Worm (Caenorhabditis elegans) whole organism, dauer: ENCODE measurements around the gene H43E16.1.
"Not testable (repeated sequence)": the region's sequence is repeated elsewhere in the genome, so short reads cannot be mapped to it uniquely, and the experiment has no call there.

Experiments
- unc-62 ChIP-seq: sonication (generic microtip); optimal IDR thresholded peaks from 2 replicates; lab custom pipeline; 2017; ENCODE audit warnings: missing biosample characterization, missing genetic modification reagents, missing genetic modification characterization

H43E16.1 gene

DNA sequence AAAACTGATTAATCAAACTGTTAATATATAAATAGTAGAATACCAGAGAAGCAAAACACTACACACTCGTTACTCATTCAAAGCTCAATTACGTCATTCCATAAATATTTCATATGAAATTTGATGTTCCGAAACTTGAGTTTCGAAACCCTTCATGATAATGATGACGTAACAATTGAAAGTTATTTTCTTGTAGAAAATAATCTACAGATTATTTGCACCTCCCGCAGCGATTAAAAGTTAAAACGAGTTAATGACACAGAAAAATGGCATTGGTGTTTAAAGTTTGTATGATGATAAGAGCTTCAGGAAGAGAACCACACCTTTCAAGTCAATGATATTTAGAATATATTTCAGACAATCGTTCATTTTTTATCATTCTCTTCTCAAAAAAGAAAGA is at the start of gene H43E16.1:
Gene H43E16.1 (plus strand): TSS at position 375 of the 400 bp plus-strand sequence.
- TF ChIP-seq unc-62 (GFP tag; lab: Kevin White, UChicago): no peak

DNA sequence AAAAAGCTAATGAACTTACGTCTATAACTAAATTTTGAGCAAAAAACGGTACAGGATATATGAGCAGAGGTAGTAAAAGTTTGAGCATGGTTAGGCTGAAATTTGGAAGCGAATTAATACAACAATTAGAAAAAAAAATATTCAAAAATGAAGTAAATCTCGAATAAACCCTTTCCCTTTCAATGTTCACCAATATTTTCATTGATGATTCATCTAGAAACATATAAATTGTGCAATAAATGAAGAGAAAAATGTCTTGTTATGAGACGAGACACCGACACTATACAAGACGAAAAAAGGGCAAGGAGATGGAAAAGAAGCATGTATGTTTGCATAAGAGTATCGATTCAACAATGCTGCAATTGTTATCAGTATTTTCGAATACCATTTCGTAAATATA is 48.8 kb upstream of the H43E16.1 start, which contains the start of gene F54H5.14:
Gene F54H5.14 (minus strand): TSS at position 101 of the 400 bp plus-strand sequence.
- TF ChIP-seq unc-62 (GFP tag; lab: Kevin White, UChicago): no peak

DNA sequence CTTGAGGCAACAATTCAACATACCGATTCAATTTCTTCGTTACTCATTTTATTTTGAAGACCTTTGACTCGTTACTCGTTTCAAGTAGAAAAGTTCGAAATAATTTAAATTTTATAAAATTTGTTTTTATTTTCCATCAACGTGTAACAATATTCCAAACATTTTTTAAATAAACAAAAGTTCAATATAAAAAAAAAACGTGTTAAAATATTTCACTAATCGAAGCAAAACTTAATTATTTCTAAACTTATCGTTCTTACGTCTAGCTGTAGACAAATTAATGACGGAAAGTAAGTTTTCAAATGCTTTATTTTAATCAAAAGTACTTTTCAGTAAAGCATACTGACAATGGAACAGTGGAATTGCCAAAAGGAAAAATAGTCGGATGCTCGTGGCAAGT is 46.9 kb upstream of the H43E16.1 start, which contains the start of the genes F54H5.5 and F54H5.2:
Gene F54H5.5 (minus strand): TSS at position 101 of the 400 bp plus-strand sequence.
Gene F54H5.2 (plus strand): TSS at position 303 of the 400 bp plus-strand sequence.
- not testable (repeated sequence) for TF ChIP-seq unc-62 (GFP tag; lab: Kevin White, UChicago)

DNA sequence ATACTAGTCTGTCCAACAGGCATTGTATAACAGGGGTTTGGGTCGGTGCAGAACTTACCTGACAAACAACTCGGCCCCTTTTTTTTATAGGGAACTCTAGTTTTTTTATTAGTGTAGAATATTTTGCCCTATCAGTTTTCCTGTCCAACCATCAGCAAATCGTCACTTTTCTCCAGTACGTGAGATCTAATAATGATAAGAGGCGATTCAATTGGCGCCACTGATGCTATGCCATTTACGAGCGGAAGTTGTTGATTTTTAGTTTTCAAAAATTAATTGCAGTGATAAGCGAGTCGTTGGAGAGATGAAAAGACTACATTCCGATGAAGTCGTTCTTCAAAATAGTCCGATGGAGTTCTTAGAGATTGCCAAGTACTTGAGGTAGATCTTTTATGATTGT is 45.7 kb upstream of the H43E16.1 start:
- TF ChIP-seq unc-62 (GFP tag; lab: Kevin White, UChicago): no peak

DNA sequence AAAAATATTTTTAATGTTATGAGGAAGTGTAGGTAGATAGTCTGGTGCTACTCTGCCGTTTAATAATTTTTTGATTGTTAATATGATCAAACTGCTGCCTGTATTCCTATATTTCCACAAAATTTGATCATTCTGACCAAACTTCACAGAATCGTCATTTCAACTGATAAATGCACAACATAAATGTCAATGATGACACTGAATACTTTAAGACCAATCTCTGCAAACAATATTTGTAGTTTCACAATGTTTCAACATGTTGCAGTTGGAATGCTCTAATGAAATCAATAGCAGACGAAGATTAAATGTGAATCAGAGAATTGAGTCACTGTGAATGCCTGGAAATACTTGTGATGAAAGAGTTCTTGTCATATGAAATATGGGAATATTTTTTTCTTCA is 44.3 kb upstream of the H43E16.1 start:
- no peak for TF ChIP-seq unc-62 (GFP tag; lab: Kevin White, UChicago)

DNA sequence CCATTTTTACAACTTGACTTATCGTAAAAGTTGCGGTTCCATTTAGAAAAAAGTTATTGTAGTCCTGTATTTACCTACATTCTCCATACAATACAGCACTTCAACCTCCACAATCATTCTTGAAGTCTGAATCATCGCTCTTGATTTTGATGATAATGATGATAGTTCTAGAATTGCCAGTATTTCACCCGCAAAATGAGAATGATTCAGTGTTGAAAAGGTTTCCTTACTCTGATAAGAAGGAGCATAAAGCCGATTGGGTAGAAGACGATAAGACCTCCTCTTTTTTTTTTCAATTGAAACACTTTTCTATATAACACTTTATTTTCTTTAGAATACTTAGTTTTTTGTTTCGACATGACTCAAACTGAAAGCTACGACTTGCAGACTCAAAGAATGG is 43.3 kb upstream of the H43E16.1 start, which contains the start of gene T19D12.4:
Gene T19D12.4 (plus strand): TSS at position 295 of the 400 bp plus-strand sequence.
- TF ChIP-seq unc-62 (GFP tag; lab: Kevin White, UChicago): no peak

DNA sequence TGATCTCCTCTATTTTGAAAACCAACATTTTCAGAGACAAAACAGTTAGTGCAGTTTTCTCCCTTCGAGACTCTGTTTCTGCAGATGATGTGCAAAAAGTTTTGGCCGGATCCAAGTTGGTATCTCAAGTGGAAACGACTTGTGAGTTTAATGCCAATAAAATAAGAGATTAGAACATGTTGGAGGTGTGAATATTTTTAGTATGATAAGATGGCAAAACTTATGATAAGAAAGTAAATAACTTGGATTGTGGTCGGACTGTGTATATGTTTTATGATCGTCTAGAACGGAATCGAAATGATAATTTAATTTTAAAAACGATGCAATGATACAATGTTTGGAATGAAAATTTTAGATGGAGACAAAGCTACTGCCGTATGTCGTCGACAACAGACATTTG is 42.1 kb upstream of the H43E16.1 start:
- TF ChIP-seq unc-62 (GFP tag; lab: Kevin White, UChicago): no peak

DNA sequence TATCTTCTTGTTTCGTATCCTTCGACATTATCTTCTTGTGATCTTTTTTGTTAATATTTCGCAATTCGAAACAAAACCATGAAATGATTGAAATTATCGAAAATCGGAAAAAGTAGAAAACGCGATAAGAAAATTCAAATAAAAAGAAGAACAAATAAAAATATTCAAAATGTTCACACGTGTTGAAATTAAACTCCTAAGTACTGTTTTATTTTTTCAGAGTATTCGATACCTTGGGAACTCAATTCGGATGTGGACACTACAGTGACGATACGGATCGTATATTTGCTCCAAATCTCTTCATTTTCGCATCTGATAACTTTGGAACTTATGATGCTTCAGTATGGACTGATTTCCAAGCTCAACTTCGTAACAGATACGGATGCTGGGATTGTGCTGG is 37.9 kb upstream of the H43E16.1 start, which contains the start of gene T19D12.5:
Gene T19D12.5 (minus strand): TSS at position 101 of the 400 bp plus-strand sequence.
- no peak for TF ChIP-seq unc-62 (GFP tag; lab: Kevin White, UChicago)

DNA sequence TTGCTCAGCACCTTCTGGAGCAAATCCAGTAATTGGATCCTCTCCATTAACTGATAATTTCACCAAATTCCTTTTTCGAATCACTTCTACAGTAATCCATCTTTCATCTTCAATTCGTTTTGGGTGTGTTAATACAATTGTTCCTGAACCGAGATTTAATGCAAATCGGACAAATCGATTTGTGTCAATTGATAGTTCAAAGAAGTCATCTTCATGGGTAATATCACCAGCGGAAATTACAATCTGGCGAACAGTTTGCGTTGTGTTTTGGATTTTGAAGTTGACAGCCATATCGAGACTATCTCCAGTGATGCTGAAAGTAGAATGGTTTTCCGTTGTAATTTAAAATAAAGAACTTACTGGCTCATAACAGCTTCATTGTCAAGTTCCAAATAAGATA is 36.2 kb upstream of the H43E16.1 start:
- TF ChIP-seq unc-62 (GFP tag; lab: Kevin White, UChicago): no peak

DNA sequence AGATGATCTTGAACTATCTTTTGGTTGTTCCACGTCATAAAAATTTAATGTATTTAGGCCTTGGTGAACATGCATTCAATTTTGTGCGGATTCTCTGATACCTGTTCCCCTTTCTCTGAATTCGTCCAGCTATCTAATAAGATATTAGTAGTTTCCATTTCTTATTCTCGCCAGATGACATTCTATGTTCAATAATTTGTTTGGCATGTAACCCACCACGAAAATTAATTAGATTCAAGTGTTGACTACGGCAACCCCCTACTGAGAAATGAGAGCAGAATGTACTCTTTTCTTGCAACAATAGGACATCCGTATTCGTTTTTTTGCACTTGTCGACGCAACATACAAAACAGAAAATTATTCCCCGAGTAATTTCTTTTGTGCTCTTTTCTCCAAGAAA is 31.9 kb upstream of the H43E16.1 start:
- TF ChIP-seq unc-62 (GFP tag; lab: Kevin White, UChicago): no peak

DNA sequence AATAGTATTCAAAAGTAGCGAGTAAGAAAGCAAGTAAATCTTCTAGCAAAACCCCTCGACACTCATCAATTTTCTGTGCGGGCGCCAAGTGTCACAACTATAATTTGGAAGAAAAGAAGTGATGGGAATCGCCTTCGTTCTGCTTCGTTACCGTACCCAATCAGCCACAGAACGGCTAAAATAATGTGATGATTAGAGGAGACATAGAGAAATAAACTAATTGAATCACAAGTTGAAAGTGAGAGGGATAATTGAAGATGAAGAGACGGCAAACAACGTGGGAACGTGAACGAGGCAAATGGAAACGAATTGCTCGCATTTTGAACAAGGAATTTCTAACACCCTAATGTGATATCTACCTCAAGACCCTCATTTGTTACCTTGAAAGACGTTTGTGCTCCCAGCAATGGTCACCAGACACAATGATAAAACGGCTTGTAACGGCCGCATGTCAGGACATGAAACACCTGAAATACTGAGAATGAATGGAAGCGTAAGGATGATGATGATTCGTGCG is 31.4 kb upstream of the H43E16.1 start, which contains the start of gene T19D12.6:
Gene T19D12.6 (minus strand): TSS at position 467 of the 517 bp plus-strand sequence.
- no peak for TF ChIP-seq unc-62 (GFP tag; lab: Kevin White, UChicago)

DNA sequence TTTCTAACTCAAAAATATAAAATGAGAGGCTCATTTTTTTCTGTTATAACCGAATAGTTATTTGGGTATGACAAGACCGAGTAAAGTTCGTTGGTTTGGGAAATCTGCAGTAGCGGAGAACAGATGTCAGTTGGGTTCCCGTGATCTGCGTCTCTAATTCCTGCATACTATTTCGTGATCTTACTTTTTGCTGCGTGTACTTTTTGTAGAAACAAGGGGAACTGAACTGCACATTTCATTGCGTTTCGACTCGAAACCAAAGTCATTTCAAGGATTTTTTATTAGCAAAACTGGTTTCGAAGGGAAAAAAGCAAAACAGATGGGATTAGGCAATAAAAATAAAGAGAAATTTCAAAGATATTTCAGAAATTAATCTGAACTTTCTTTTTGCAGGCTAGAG is 27.2 kb upstream of the H43E16.1 start:
- TF ChIP-seq unc-62 (GFP tag; lab: Kevin White, UChicago): no peak

DNA sequence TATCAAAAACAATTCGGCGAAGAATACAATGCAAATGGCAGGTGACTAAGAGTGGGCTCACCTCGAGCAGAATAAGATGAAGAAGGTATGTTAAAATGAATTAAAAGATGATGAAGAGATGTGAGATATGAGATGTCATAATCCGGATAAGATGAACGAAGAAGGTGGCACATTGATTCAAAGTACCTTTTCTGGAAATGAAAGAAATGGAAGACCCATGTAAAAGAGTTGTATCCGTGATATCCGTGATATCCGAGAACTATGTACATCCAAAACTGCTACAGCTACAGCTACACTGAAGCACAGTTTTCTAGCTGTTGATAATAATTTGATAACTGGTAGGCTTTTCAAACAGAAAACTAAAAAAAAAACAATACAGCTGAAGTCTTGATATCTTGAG is 25.0 kb upstream of the H43E16.1 start, which contains the start of gene oig-8:
Gene oig-8 (minus strand): TSS at position 101 of the 400 bp plus-strand sequence.
- TF ChIP-seq unc-62 (GFP tag; lab: Kevin White, UChicago): no peak

DNA sequence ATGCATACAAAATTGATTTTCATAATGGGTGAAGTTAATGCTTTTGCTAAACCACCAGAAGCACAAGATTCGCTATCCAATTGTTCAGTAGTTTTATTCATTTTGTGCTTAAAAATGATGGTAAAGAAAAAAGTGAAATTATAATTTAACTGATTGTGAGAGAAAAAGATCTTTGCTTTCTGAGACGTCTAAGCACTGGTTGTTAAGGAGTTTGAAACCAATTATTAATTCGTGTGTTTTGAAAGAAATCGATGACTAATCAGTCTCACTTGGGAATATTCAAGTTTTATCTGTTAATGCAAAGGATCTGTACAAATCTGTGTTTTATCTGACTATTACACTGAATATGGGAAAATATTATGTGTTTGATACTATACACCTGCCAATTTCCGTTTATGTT is 22.3 kb upstream of the H43E16.1 start, which contains the start of gene sra-26:
Gene sra-26 (minus strand): TSS at position 101 of the 400 bp plus-strand sequence.
- TF ChIP-seq unc-62 (GFP tag; lab: Kevin White, UChicago): no peak

DNA sequence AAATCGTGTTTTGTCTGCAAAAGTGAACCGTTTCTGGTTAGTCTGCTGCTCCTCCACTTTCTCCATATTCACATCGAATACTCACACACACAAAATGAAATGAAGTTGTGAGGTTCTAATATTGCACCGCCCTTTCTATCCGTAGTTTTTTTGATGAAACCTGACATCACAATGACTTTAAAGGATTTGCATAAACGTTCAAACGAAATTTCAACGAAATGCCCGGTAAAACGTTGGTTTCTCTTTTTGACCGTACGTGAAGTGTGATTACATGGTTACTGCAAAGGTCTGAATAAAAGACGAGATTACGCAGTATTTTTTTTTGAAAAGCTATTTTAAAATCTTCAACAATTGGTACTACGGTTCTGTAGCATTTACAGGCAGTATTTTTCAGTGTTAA is 19.8 kb upstream of the H43E16.1 start, which contains the start of gene T19D12.9:
Gene T19D12.9 (minus strand): TSS at position 101 of the 400 bp plus-strand sequence.
- TF ChIP-seq unc-62 (GFP tag; lab: Kevin White, UChicago): no peak

DNA sequence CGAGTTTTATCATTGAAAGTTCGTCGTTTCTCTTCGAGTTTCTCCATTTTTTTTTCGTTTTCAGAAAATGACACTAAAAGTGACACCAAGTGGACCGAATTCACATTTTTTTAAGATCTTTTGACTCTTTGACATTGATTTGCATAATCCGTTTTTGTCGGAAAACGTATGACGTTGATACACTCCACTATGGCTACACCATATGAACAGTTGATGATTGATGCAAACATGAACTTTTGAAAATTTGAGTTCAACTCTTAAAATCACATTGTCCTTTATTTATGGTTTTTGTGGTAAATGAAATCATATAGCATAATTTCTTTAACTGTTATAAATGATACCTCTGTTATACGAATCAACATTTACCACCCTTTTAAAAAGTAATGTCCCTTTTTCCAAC is 15.3 kb upstream of the H43E16.1 start, which contains the start of gene T19D12.10:
Gene T19D12.10 (minus strand): TSS at position 101 of the 400 bp plus-strand sequence.
- TF ChIP-seq unc-62 (GFP tag; lab: Kevin White, UChicago): no peak

DNA sequence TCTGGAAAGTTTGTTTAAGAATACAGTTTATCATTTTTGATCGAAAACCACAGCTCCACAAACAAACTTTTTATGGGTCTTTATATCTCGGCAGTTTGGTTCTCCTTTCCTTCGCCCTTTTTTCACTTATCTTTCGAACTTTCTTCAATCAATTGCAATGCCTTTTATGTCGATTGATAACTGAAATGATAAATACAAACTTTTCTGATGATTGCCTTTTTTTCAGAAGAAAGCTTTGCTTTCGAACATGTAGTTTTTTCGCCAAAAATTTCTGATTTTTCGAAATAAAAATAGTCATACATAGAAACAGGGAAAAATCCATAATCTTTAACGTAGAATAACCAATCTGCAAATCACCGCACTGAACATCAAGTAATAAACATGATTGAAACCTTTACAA is 12.9 kb upstream of the H43E16.1 start, which contains the start of gene T19D12.2:
Gene T19D12.2 (plus strand): TSS at position 125 of the 400 bp plus-strand sequence.
- no peak for TF ChIP-seq unc-62 (GFP tag; lab: Kevin White, UChicago)
